Worm (Caenorhabditis elegans) whole organism, mixed stage, embryonic: ENCODE measurements around the gene ZK488.5.

Source experiments
- bed-3 ChIP-seq: fragments of 200-800 bp; sonication (Bioruptor generic); optimal IDR thresholded peaks from 3 replicates; lab custom pipeline; 2018; ENCODE audit warnings: mild to moderate bottlenecking, missing genetic modification characterization, moderate library complexity, missing compliant biosample characterization
- ces-1 ChIP-seq: fragments of 150-350 bp; optimal IDR thresholded peaks from 2 replicates; lab custom pipeline; 2014; ENCODE audit warnings: missing biosample characterization, missing genetic modification reagents, missing genetic modification characterization
- cnd-1 ChIP-seq: fragments of 200-800 bp; sonication (Bioruptor generic); optimal IDR thresholded peaks from 2 replicates; lab custom pipeline; 2018; ENCODE audit warnings: mild to moderate bottlenecking, missing genetic modification characterization, missing compliant biosample characterization
- elt-1 ChIP-seq: sonication (generic microtip); optimal IDR thresholded peaks from 2 replicates; lab custom pipeline; 2017; ENCODE audit warnings: missing genetic modification characterization, mild to moderate bottlenecking, missing compliant biosample characterization, antibody characterized with exemption, moderate library complexity, borderline replicate concordance; ENCODE audit not compliant: insufficient read depth
- nhr-12 ChIP-seq: fragments of 150-350 bp; optimal IDR thresholded peaks from 2 replicates; lab custom pipeline; 2014; ENCODE audit warnings: missing biosample characterization, missing genetic modification characterization
- pha-4 ChIP-seq: fragments of 150-350 bp; optimal IDR thresholded peaks from 2 replicates; lab custom pipeline; 2018; ENCODE audit warnings: missing biosample characterization, missing genetic modification reagents, missing genetic modification characterization
- snpc-4 ChIP-seq: fragments of 150-350 bp; optimal IDR thresholded peaks from 2 replicates; lab custom pipeline; 2014; ENCODE audit warnings: missing biosample characterization, missing genetic modification characterization
- sptf-1 ChIP-seq: sonication (generic microtip); optimal IDR thresholded peaks from 2 replicates; lab custom pipeline; 2017; ENCODE audit warnings: mild to moderate bottlenecking, missing genetic modification characterization, moderate library complexity, missing compliant biosample characterization
- unc-39 ChIP-seq: fragments of 150-350 bp; optimal IDR thresholded peaks from 2 replicates; lab custom pipeline; 2014; ENCODE audit warnings: missing biosample characterization, missing genetic modification characterization
- ztf-11 ChIP-seq: fragments of 150-350 bp; optimal IDR thresholded peaks from 2 replicates; lab custom pipeline; 2014; ENCODE audit warnings: missing biosample characterization, missing genetic modification characterization

ce11 chrV:600231-600630, 7.2 kb downstream of the ZK488.5 start, which contains the start of gene nhr-251:
- TF ChIP-seq unc-39 (tag; lab: Kevin White, UChicago) (no peak), ces-1 (GFP tag; lab: Kevin White, UChicago) (no peak), cnd-1 (tag; lab: Kevin White, UChicago) (no peak), ztf-11 (no peak), snpc-4 (no peak), sptf-1 (tag; lab: Kevin White, UChicago) (no peak), nhr-12 (tag; lab: Kevin White, UChicago) (no peak), bed-3 (GFP tag; lab: Kevin White, UChicago) (no peak), pha-4 (tag; lab: Kevin White, UChicago) (no peak), elt-1 (tag; lab: Kevin White, UChicago) (no peak)
